Worm (Caenorhabditis elegans) whole organism, young adult: ENCODE results near the gene npp-3.
A peak's percentile ranks its signal among the peaks of the same experiment; 100 is the strongest.

ENCODE experiments used
- B0019.2 ChIP-seq: fragments of 200-800 bp; sonication (Bioruptor generic); conservative IDR thresholded peaks from 2 replicates; pipeline ENCODE4 v1.3.6; 2022; ENCODE audit warnings: missing genetic modification reagents, missing genetic modification characterization, missing compliant biosample characterization
- B0261.1 ChIP-seq: sonication (generic microtip); optimal IDR thresholded peaks from 2 replicates; lab custom pipeline; 2016; ENCODE audit warnings: mild to moderate bottlenecking, missing genetic modification characterization, moderate library complexity, missing compliant biosample characterization
- B0336.3 ChIP-seq: fragments of 200-800 bp; sonication (Bioruptor generic); IDR thresholded peaks from 2 replicates; pipeline ENCODE4 v1.3.6; 2022; ENCODE audit warnings: missing genetic modification characterization, missing compliant biosample characterization
- C06A6.2 ChIP-seq: fragments of 200-800 bp; sonication (Bioruptor generic); conservative IDR thresholded peaks from 2 replicates; pipeline ENCODE4 v1.3.6; 2022; ENCODE audit warnings: missing genetic modification characterization, missing compliant biosample characterization
- F33H1.4 ChIP-seq: fragments of 200-800 bp; sonication (Bioruptor generic); IDR thresholded peaks from 2 replicates; pipeline ENCODE4 v1.3.6; 2022; ENCODE audit warnings: missing genetic modification reagents, missing genetic modification characterization, missing compliant biosample characterization
- F37B4.10 ChIP-seq: fragments of 200-800 bp; sonication (Bioruptor generic); IDR thresholded peaks from 2 replicates; pipeline ENCODE4 v1.3.6; 2022; ENCODE audit warnings: missing genetic modification characterization, missing compliant biosample characterization
- F52B5.7 ChIP-seq: sonication (generic microtip); optimal IDR thresholded peaks from 2 replicates; lab custom pipeline; 2016; ENCODE audit warnings: mild to moderate bottlenecking, missing genetic modification characterization, missing compliant biosample characterization
- K11D2.4 ChIP-seq: fragments of 200-800 bp; sonication (Bioruptor generic); IDR thresholded peaks from 2 replicates; pipeline ENCODE4 v1.3.6; 2022; ENCODE audit warnings: missing genetic modification reagents, missing genetic modification characterization, missing compliant biosample characterization
- T26A5.8 ChIP-seq: sonication (generic microtip); optimal IDR thresholded peaks from 2 replicates; lab custom pipeline; 2016; ENCODE audit warnings: missing genetic modification characterization, missing compliant biosample characterization
- Y53F4B.3 ChIP-seq: fragments of 200-800 bp; sonication (Bioruptor generic); IDR thresholded peaks from 2 replicates; pipeline ENCODE4 v1.3.6; 2022; ENCODE audit warnings: missing genetic modification reagents, missing genetic modification characterization, missing compliant biosample characterization
- ama-1 ChIP-seq, 3 experiments: fragments of 150-350 bp in 1 of 3; sonication (generic microtip) in 2 of 3; optimal IDR thresholded peaks; 2 replicates each; lab custom pipeline; 2014 to 2018; ENCODE audit warnings: missing biosample characterization in 2 of 3, missing genetic modification characterization in 2 of 3, missing genetic modification reagents in 2 of 3
- aptf-2 ChIP-seq: fragments of 200-800 bp; sonication (Bioruptor generic); conservative IDR thresholded peaks from 2 replicates; pipeline ENCODE4 v1.3.6; 2022; ENCODE audit warnings: missing genetic modification reagents, missing genetic modification characterization, missing compliant biosample characterization
- atf-7 ChIP-seq: sonication (generic microtip); optimal IDR thresholded peaks from 2 replicates; lab custom pipeline; 2017; ENCODE audit warnings: mild to moderate bottlenecking, missing genetic modification characterization, missing compliant biosample characterization
- attf-5 ChIP-seq: fragments of 200-800 bp; sonication (Bioruptor generic); optimal IDR thresholded peaks from 2 replicates; lab custom pipeline; 2018; ENCODE audit warnings: mild to moderate bottlenecking, missing genetic modification characterization, missing compliant biosample characterization
- cebp-1 ChIP-seq, 2 experiments: fragments of 200-800 bp in 1 of 2; sonication (Bioruptor generic) in 1 of 2; sonication (generic microtip) in 1 of 2; IDR thresholded peaks in 1 of 2; optimal IDR thresholded peaks in 1 of 2; 2 replicates each; pipeline versions ENCODE4 v1.3.6 to Lab custom; 2017 to 2022; ENCODE audit warnings: missing compliant biosample characterization in 2 of 2, missing genetic modification characterization in 2 of 2, mild to moderate bottlenecking in 1 of 2, missing genetic modification reagents in 1 of 2, moderate library complexity in 1 of 2
- dpff-1 ChIP-seq: sonication (generic microtip); optimal IDR thresholded peaks from 2 replicates; lab custom pipeline; 2017; ENCODE audit warnings: mild to moderate bottlenecking, missing genetic modification characterization, missing compliant biosample characterization
- dpl-1 ChIP-seq: fragments of 150-350 bp; optimal IDR thresholded peaks from 2 replicates; lab custom pipeline; 2014; ENCODE audit warnings: missing biosample characterization, missing genetic modification reagents, missing genetic modification characterization
- egrh-3 ChIP-seq: fragments of 200-800 bp; sonication (Bioruptor generic); IDR thresholded peaks from 2 replicates; pipeline ENCODE4 v1.3.6; 2022; ENCODE audit warnings: missing genetic modification reagents, missing genetic modification characterization, missing compliant biosample characterization
- him-1 ChIP-seq: sonication (generic microtip); optimal IDR thresholded peaks from 2 replicates; lab custom pipeline; 2016; ENCODE audit warnings: missing genotype, missing genetic modification reagents, missing genetic modification characterization, missing compliant biosample characterization
- hlh-12 ChIP-seq: sonication (generic microtip); optimal IDR thresholded peaks from 2 replicates; lab custom pipeline; 2016; ENCODE audit warnings: missing genetic modification characterization, missing compliant biosample characterization
- lag-1 ChIP-seq: fragments of 200-800 bp; sonication (Bioruptor generic); IDR thresholded peaks from 2 replicates; pipeline ENCODE4 v1.3.6; 2022; ENCODE audit warnings: missing genetic modification reagents, missing genetic modification characterization, missing compliant biosample characterization
- let-526 ChIP-seq: fragments of 200-800 bp; sonication (Bioruptor generic); IDR thresholded peaks from 2 replicates; pipeline ENCODE4 v1.3.6; 2022; ENCODE audit warnings: missing genetic modification reagents, missing genetic modification characterization, missing compliant biosample characterization
- lin-26 ChIP-seq: fragments of 200-800 bp; sonication (Bioruptor generic); IDR thresholded peaks from 2 replicates; pipeline ENCODE4 v1.3.6; 2022; ENCODE audit warnings: missing genetic modification reagents, missing genetic modification characterization, missing compliant biosample characterization
- lin-35 ChIP-seq, 3 experiments: fragments of 150-350 bp in 2 of 3; sonication (generic microtip) in 1 of 3; optimal IDR thresholded peaks; 2 replicates each; lab custom pipeline; 2014 to 2018; ENCODE audit warnings: missing biosample characterization in 3 of 3, missing genetic modification characterization in 3 of 3, missing genetic modification reagents in 3 of 3
- lin-40 ChIP-seq: sonication (generic microtip); optimal IDR thresholded peaks from 2 replicates; lab custom pipeline; 2016; ENCODE audit warnings: missing genetic modification characterization, mild to moderate bottlenecking, missing compliant biosample characterization, missing genotype, missing genetic modification reagents
- lsl-1 ChIP-seq: fragments of 200-800 bp; sonication (Bioruptor generic); optimal IDR thresholded peaks from 2 replicates; lab custom pipeline; 2018; ENCODE audit warnings: mild to moderate bottlenecking, missing genetic modification characterization, moderate library complexity, missing compliant biosample characterization
- mel-28 ChIP-seq: sonication (generic microtip); optimal IDR thresholded peaks from 2 replicates; lab custom pipeline; 2016; ENCODE audit warnings: borderline replicate concordance, mild to moderate bottlenecking, missing genetic modification characterization, missing compliant biosample characterization
- mxl-1 ChIP-seq: sonication (generic microtip); optimal IDR thresholded peaks from 2 replicates; lab custom pipeline; 2016; ENCODE audit warnings: missing genetic modification characterization, missing compliant biosample characterization
- rec-8 ChIP-seq, 2 experiments: sonication (generic microtip); optimal IDR thresholded peaks; 2 replicates each; lab custom pipeline; 2016; ENCODE audit warnings: mild to moderate bottlenecking in 2 of 2, missing genetic modification characterization in 2 of 2, missing genetic modification reagents in 2 of 2, missing genotype in 2 of 2, missing biosample characterization in 1 of 2, missing compliant biosample characterization in 1 of 2, moderate library complexity in 1 of 2
- repo-1 ChIP-seq: sonication (generic microtip); optimal IDR thresholded peaks from 2 replicates; lab custom pipeline; 2017; ENCODE audit warnings: mild to moderate bottlenecking, missing genetic modification characterization, missing compliant biosample characterization
- sdz-38 ChIP-seq: sonication (generic microtip); optimal IDR thresholded peaks from 2 replicates; lab custom pipeline; 2016; ENCODE audit warnings: missing genotype, missing genetic modification characterization, missing compliant biosample characterization
- snpc-1.1 ChIP-seq: sonication (generic microtip); optimal IDR thresholded peaks from 2 replicates; lab custom pipeline; 2017; ENCODE audit warnings: missing genetic modification characterization, mild to moderate bottlenecking, missing compliant biosample characterization, antibody characterized with exemption, moderate library complexity, missing genotype, missing genetic modification reagents; ENCODE audit not compliant: insufficient read depth
- snpc-1.3 ChIP-seq: sonication (generic microtip); optimal IDR thresholded peaks from 2 replicates; lab custom pipeline; 2017; ENCODE audit warnings: missing genetic modification characterization, mild to moderate bottlenecking, missing compliant biosample characterization, antibody characterized with exemption, moderate library complexity, missing genotype, missing genetic modification reagents; ENCODE audit not compliant: insufficient read depth
- snpc-4 ChIP-seq, 5 experiments: fragments of 150-350 bp in 1 of 5; sonication (generic microtip) in 4 of 5; optimal IDR thresholded peaks; 2 replicates each; lab custom pipeline; 2014 to 2018; ENCODE audit warnings: missing genetic modification characterization in 5 of 5, missing biosample characterization in 3 of 5, antibody characterized with exemption in 2 of 5, mild to moderate bottlenecking in 2 of 5, missing compliant biosample characterization in 2 of 5, missing genotype in 2 of 5, moderate library complexity in 2 of 5, missing genetic modification reagents in 1 of 5
- somi-1 ChIP-seq: fragments of 200-800 bp; sonication (Bioruptor generic); optimal IDR thresholded peaks from 2 replicates; lab custom pipeline; 2018; ENCODE audit warnings: mild to moderate bottlenecking, missing genetic modification characterization, missing compliant biosample characterization
- sptf-2 ChIP-seq: fragments of 200-800 bp; sonication (Bioruptor generic); optimal IDR thresholded peaks from 2 replicates; lab custom pipeline; 2018; ENCODE audit warnings: mild to moderate bottlenecking, missing genetic modification characterization, missing compliant biosample characterization
- tbp1 ChIP-seq: fragments of 200-800 bp; sonication (Bioruptor generic); optimal IDR thresholded peaks from 2 replicates; lab custom pipeline; 2018; ENCODE audit warnings: mild to moderate bottlenecking, missing genetic modification characterization, missing compliant biosample characterization
- tlf-1 ChIP-seq: fragments of 200-800 bp; sonication (Bioruptor generic); optimal IDR thresholded peaks from 2 replicates; lab custom pipeline; 2018; ENCODE audit warnings: mild to moderate bottlenecking, missing genetic modification characterization, missing compliant biosample characterization
- ztf-26 ChIP-seq: sonication (generic microtip); optimal IDR thresholded peaks from 2 replicates; lab custom pipeline; 2017; ENCODE audit warnings: missing genetic modification characterization, missing compliant biosample characterization

The npp-3 gene

ce11 chrII:11842766-11843165, 31.8 kb downstream of the npp-3 start:
- no peak for TF ChIP-seq egrh-3
- peak; percentile 27 for TF ChIP-seq snpc-4 (GFP tag; optimal IDR thresholded peaks at IDR 0.05; lab: Kevin White, UChicago)
- TF ChIP-seq snpc-4 (tag; optimal IDR thresholded peaks at IDR 0.05; lab: Kevin White, UChicago): peak in 3 of 4 experiments; percentile 37 to 78 (median 67)
- TF ChIP-seq rec-8 (tag; optimal IDR thresholded peaks at IDR 0.05; lab: Kevin White, UChicago): no peak
- no peak for TF ChIP-seq tlf-1 (GFP tag; lab: Kevin White, UChicago)
- TF ChIP-seq snpc-1.1 (tag; lab: Kevin White, UChicago): peak; percentile 34

ce11 chrII:11842317-11842716, 32.3 kb downstream of the npp-3 start, which contains the start of gene T27D12.1:
Gene T27D12.1 (plus strand): TSS chrII:11842617.
- no peak for TF ChIP-seq aptf-2 (GFP tag; lab: Robert Waterston, UW)
- no peak for TF ChIP-seq let-526
- no peak for TF ChIP-seq F37B4.10 (GFP tag; lab: Robert Waterston, UW)
- TF ChIP-seq mxl-1: no peak
- no peak for TF ChIP-seq B0019.2 (GFP tag; lab: Robert Waterston, UW)
- no peak for TF ChIP-seq atf-7 (tag; lab: Kevin White, UChicago)
- TF ChIP-seq ama-1 (optimal IDR thresholded peaks at IDR 0.05; lab: Kevin White, UChicago): no peak
- no peak for TF ChIP-seq ama-1 (GFP tag; optimal IDR thresholded peaks at IDR 0.05; lab: Kevin White, UChicago)
- TF ChIP-seq him-1 (tag; lab: Kevin White, UChicago): no peak
- no peak for TF ChIP-seq sptf-2 (GFP tag; lab: Kevin White, UChicago)
- no peak for TF ChIP-seq dpl-1 (GFP tag; lab: Kevin White, UChicago)
- no peak for TF ChIP-seq sdz-38
- TF ChIP-seq mel-28 (tag; lab: Kevin White, UChicago): no peak
- TF ChIP-seq K11D2.4 (GFP tag; lab: Robert Waterston, UW): no peak
- no peak for TF ChIP-seq F33H1.4
- no peak for TF ChIP-seq snpc-1.3 (tag; lab: Kevin White, UChicago)
- no peak for TF ChIP-seq lin-35 (GFP tag; optimal IDR thresholded peaks at IDR 0.05; lab: Kevin White, UChicago)
- no peak for TF ChIP-seq C06A6.2 (GFP tag; lab: Robert Waterston, UW)
- no peak for TF ChIP-seq Y53F4B.3 (GFP tag; lab: Robert Waterston, UW)
- TF ChIP-seq F52B5.7 (tag; lab: Kevin White, UChicago): no peak
- TF ChIP-seq, all 124 proteins: peak for 0

ce11 chrII:11841653-11842052, 32.9 kb downstream of the npp-3 start:
- peak; percentile 18 for TF ChIP-seq somi-1 (GFP tag; lab: Kevin White, UChicago)
- no peak for TF ChIP-seq sptf-2 (GFP tag; lab: Kevin White, UChicago)
- TF ChIP-seq lin-26 (GFP tag; lab: Robert Waterston, UW): 0 out of 2 replicates have a peak, but pooled peaks have one; percentile 38
- peak; percentile 50 for TF ChIP-seq atf-7 (tag; lab: Kevin White, UChicago)
- no peak for TF ChIP-seq snpc-4 (GFP tag; optimal IDR thresholded peaks at IDR 0.05; lab: Kevin White, UChicago)
- TF ChIP-seq snpc-4 (tag; optimal IDR thresholded peaks at IDR 0.05; lab: Kevin White, UChicago): peak; percentile 23 to 87 (median 78)
- TF ChIP-seq B0261.1: no peak
- TF ChIP-seq ztf-26: peak; percentile 61
- TF ChIP-seq, all 124 proteins: peak for 5

- TF ChIP-seq T26A5.8 (no peak), mxl-1 (no peak), tbp1 (GFP tag; lab: Kevin White, UChicago) (no peak), attf-5 (no peak), B0336.3 (no peak), mel-28 (tag; lab: Kevin White, UChicago) (no peak), hlh-12 (tag; lab: Kevin White, UChicago) (no peak), lag-1 (GFP tag; lab: Robert Waterston, UW) (no peak), dpff-1 (no peak), K11D2.4 (GFP tag; lab: Robert Waterston, UW) (no peak), repo-1 (tag; lab: Kevin White, UChicago) (no peak), him-1 (tag; lab: Kevin White, UChicago) (no peak), lsl-1 (GFP tag; lab: Kevin White, UChicago) (no peak), lin-40 (tag; lab: Kevin White, UChicago) (no peak), cebp-1 (GFP tag; IDR thresholded peaks at IDR 0.05; lab: Robert Waterston, UW) (no peak), cebp-1 (tag; optimal IDR thresholded peaks at IDR 0.05; lab: Kevin White, UChicago) (no peak)
Measured at ce11 chrII:11839116-11839515, 35.5 kb downstream of the npp-3 start.
